Worm (Caenorhabditis elegans): ENCODE measurements around the gene mrpl-10.

ce11 chrII:8273060-8273459, 5.3 kb downstream of the mrpl-10 start:
- TF ChIP-seq cog-1 (tag; optimal IDR thresholded peaks at IDR 0.05) (no peak), tab-1 (GFP tag; IDR thresholded peaks at IDR 0.05) (no peak), ztf-29 (GFP tag; IDR thresholded peaks at IDR 0.05) (no peak), T22C8.4 (GFP tag; IDR thresholded peaks at IDR 0.05) (no peak), ztf-23 (GFP tag; IDR thresholded peaks at IDR 0.05) (no peak), ref-1 (GFP tag; conservative IDR thresholded peaks at IDR 0.05) (no peak)
